Fruit fly (Drosophila melanogaster): Measurements from ENCODE around the gene Dab.

The Dab gene

DNA sequence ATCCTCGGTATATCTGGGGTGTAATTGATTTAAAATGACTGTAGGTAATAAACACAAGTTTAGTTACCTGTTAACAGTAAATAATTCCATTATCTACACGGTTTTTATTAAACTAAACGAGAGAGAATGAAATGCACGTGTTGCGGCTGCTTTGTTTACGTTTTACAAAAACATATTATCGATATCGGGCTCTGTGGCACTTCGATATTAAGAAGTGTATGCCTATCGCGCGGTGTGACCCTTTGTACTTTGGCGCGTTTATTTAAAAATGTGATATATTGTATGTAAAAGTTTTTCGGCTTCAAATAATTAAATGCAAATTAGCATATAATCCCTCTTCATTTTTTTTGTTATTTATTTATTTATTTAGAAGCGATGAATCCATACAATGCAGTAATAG, 18.7 kb downstream of the Dab start, which contains the start of gene Dbp73D (continued):
- TF ChIP-seq CG2116 (GFP tag; optimal IDR thresholded peaks at IDR 0.05) (peak; percentile 86), Scr (GFP tag; IDR thresholded peaks at IDR 0.05; ENCODE audit: partially characterized antibody) (peak; percentile 62), gfzf (GFP tag; optimal IDR thresholded peaks at IDR 0.05) (peak; percentile 29), gro (GFP tag; optimal IDR thresholded peaks at IDR 0.05) (peak; percentile 20), Hey (tag; optimal IDR thresholded peaks at IDR 0.05) (no peak), CG34224 (GFP tag; IDR thresholded peaks at IDR 0.05; ENCODE audit: partially characterized antibody) (peak; percentile 73), CG9932 (GFP tag; IDR thresholded peaks at IDR 0.05) (no peak), zen (tag; optimal IDR thresholded peaks at IDR 0.05) (peak; percentile 19), ato (GFP tag; IDR thresholded peaks at IDR 0.05; ENCODE audit: partially characterized antibody) (peak; percentile 48), HLH4C (GFP tag; IDR thresholded peaks at IDR 0.05; ENCODE audit: partially characterized antibody) (peak; percentile 76), Doc3 (GFP tag; IDR thresholded peaks at IDR 0.05; ENCODE audit: partially characterized antibody) (peak; percentile 55; the same call in 2 of the 3 replicates), Meics (GFP tag; optimal IDR thresholded peaks at IDR 0.05) (no peak), E2f2 (GFP tag; IDR thresholded peaks at IDR 0.05) (peak; percentile 98), CG5245 (GFP tag; optimal IDR thresholded peaks at IDR 0.05) (no peak), CG17802 (tag; optimal IDR thresholded peaks at IDR 0.05) (no peak), pum (GFP tag; optimal IDR thresholded peaks at IDR 0.05) (no peak), Ets97D (GFP tag; optimal IDR thresholded peaks at IDR 0.05) (peak; percentile 35), CG14710 (tag; optimal IDR thresholded peaks at IDR 0.05) (peak; percentile 85), CG11696 (GFP tag; IDR thresholded peaks at IDR 0.05) (no peak), dm (GFP tag; optimal IDR thresholded peaks at IDR 0.05) (peak; percentile 94), toy (GFP tag; IDR thresholded peaks at IDR 0.05) (no peak), CG7271 (tag; optimal IDR thresholded peaks at IDR 0.05) (no peak), crol (GFP tag; IDR thresholded peaks at IDR 0.05) (no peak), Dref (GFP tag; IDR thresholded peaks at IDR 0.05) (peak; percentile 91), cg (GFP tag; optimal IDR thresholded peaks at IDR 0.05) (no peak), CG13624 (GFP tag; optimal IDR thresholded peaks at IDR 0.05) (no peak), CG10565 (GFP tag; optimal IDR thresholded peaks at IDR 0.05) (no peak), Kr (GFP tag; optimal IDR thresholded peaks at IDR 0.05) (no peak), hbn (GFP tag; IDR thresholded peaks at IDR 0.05; ENCODE audit: partially characterized antibody) (peak; percentile 50; the same call in 1 of the 2 replicates), CG18764 (GFP tag; optimal IDR thresholded peaks at IDR 0.05) (peak; percentile 99), MESR4 (GFP tag; optimal IDR thresholded peaks at IDR 0.05) (peak; percentile 36), hb (GFP tag; IDR thresholded peaks at IDR 0.05; ENCODE audit: partially characterized antibody) (no peak), CHES-1-like (GFP tag; optimal IDR thresholded peaks at IDR 0.05) (peak; percentile 35), CG14860 (GFP tag; IDR thresholded peaks at IDR 0.05; ENCODE audit: partially characterized antibody) (peak; percentile 45; the same call in 1 of the 3 replicates), BEAF-32 (GFP tag; optimal IDR thresholded peaks at IDR 0.05) (peak; percentile 43), CG2129 (GFP tag; IDR thresholded peaks at IDR 0.05; ENCODE audit: partially characterized antibody) (0 out of 2 replicates have a peak, but pooled peaks have one; percentile 16), Ssrp (tag; optimal IDR thresholded peaks at IDR 0.05) (no peak), CG8765 (GFP tag; IDR thresholded peaks at IDR 0.05) (no peak), ems (GFP tag; optimal IDR thresholded peaks at IDR 0.05) (no peak), bbx (GFP tag; IDR thresholded peaks at IDR 0.05; ENCODE audit: partially characterized antibody) (peak; percentile 72), dysf (GFP tag; IDR thresholded peaks at IDR 0.05) (no peak), tna (GFP tag; IDR thresholded peaks at IDR 0.05; ENCODE audit: partially characterized antibody) (peak; percentile 52; the same call in 1 of the 2 replicates), fd102C (GFP tag; optimal IDR thresholded peaks at IDR 0.05) (no peak), CG9437 (GFP tag; optimal IDR thresholded peaks at IDR 0.05) (peak; percentile 52), amos (GFP tag; IDR thresholded peaks at IDR 0.05; ENCODE audit: partially characterized antibody) (peak; percentile 43; the same call in 1 of the 2 replicates), CG3838 (GFP tag; optimal IDR thresholded peaks at IDR 0.05) (no peak), org-1 (GFP tag; optimal IDR thresholded peaks at IDR 0.05) (no peak), CG13287 (GFP tag; IDR thresholded peaks at IDR 0.05; ENCODE audit: partially characterized antibody) (peak; percentile 76), luna (GFP tag; optimal IDR thresholded peaks at IDR 0.05) (no peak)
